Fruit fly (Drosophila melanogaster) whole organism, embryonic: Measurements from ENCODE around the gene mRpS18B.

Experiments used
- Ada2b ChIP-seq: fragments of 200-800 bp; sonication (Bioruptor generic); IDR thresholded peaks from 2 replicates; pipeline ENCODE4 v1.3.6; 2022; ENCODE audit warnings: missing biosample characterization, missing genetic modification characterization
- Atf-2 ChIP-seq: fragments of 200-800 bp; sonication (Bioruptor generic); optimal IDR thresholded peaks from 2 replicates; lab custom pipeline; 2016; ENCODE audit warnings: missing biosample characterization, missing genetic modification characterization
- CG10321 ChIP-seq: fragments of 200-800 bp; sonication (Bioruptor generic); IDR thresholded peaks from 2 replicates; pipeline ENCODE4 v1.3.6; 2022; ENCODE audit warnings: missing biosample characterization, missing genetic modification characterization
- CG10366 ChIP-seq: fragments of 200-800 bp; sonication (Bioruptor generic); IDR thresholded peaks from 2 replicates; pipeline ENCODE4 v1.3.6; 2022; ENCODE audit warnings: missing biosample characterization, missing genetic modification characterization
- CG13296 ChIP-seq: fragments of 200-800 bp; sonication (Bioruptor generic); optimal IDR thresholded peaks from 3 replicates; lab custom pipeline; 2018; ENCODE audit warnings: missing biosample characterization, mild to moderate bottlenecking, missing genetic modification characterization
- CG13624 ChIP-seq: fragments of 200-800 bp; sonication (Bioruptor generic); optimal IDR thresholded peaks from 2 replicates; lab custom pipeline; 2016; ENCODE audit warnings: missing biosample characterization, missing genetic modification characterization
- CG13894 ChIP-seq: fragments of 200-800 bp; sonication (Bioruptor generic); optimal IDR thresholded peaks from 3 replicates; lab custom pipeline; 2018; ENCODE audit warnings: missing biosample characterization, mild to moderate bottlenecking, missing genetic modification characterization, moderate library complexity
- CG14014 ChIP-seq: fragments of 200-800 bp; sonication (Bioruptor generic); IDR thresholded peaks from 2 replicates; pipeline ENCODE4 v1.3.6; 2022; ENCODE audit warnings: missing biosample characterization, missing genetic modification characterization
- CG2889 ChIP-seq: fragments of 200-800 bp; sonication (Bioruptor generic); IDR thresholded peaks from 3 replicates; pipeline ENCODE4 v1.3.6; 2022; ENCODE audit warnings: missing biosample characterization, missing genetic modification characterization
- CG32767 ChIP-seq: fragments of 200-800 bp; sonication (Bioruptor generic); IDR thresholded peaks from 2 replicates; pipeline ENCODE4 v1.3.6; 2022; ENCODE audit warnings: missing biosample characterization, missing genetic modification characterization
- CG32772 ChIP-seq: fragments of 200-800 bp; sonication (Bioruptor generic); IDR thresholded peaks from 2 replicates; pipeline ENCODE4 v1.3.6; 2022; ENCODE audit warnings: missing biosample characterization, missing genetic modification characterization
- CG3281 ChIP-seq: fragments of 200-800 bp; sonication (Bioruptor generic); optimal IDR thresholded peaks from 3 replicates; lab custom pipeline; 2017; ENCODE audit warnings: missing biosample characterization, mild to moderate bottlenecking, missing genetic modification characterization
- CG3726 ChIP-seq: fragments of 200-800 bp; sonication (Bioruptor generic); IDR thresholded peaks from 3 replicates; pipeline ENCODE4, ENCODE4 v1.3.6; 2022; ENCODE audit warnings: missing biosample characterization, missing genetic modification characterization
- CG4360 ChIP-seq: fragments of 200-800 bp; sonication (Bioruptor generic); IDR thresholded peaks from 2 replicates; pipeline ENCODE4 v1.3.6; 2022; ENCODE audit warnings: missing biosample characterization, missing genetic modification characterization
- CG6765 ChIP-seq: fragments of 200-800 bp; sonication (Bioruptor generic); optimal IDR thresholded peaks from 3 replicates; lab custom pipeline; 2017; ENCODE audit warnings: missing biosample characterization, mild to moderate bottlenecking, missing genetic modification characterization
- CG9727 ChIP-seq: fragments of 200-800 bp; sonication (Bioruptor generic); optimal IDR thresholded peaks from 3 replicates; lab custom pipeline; 2017; ENCODE audit warnings: missing biosample characterization, mild to moderate bottlenecking, missing genetic modification characterization
- Drgx ChIP-seq: fragments of 200-800 bp; sonication (Bioruptor generic); IDR thresholded peaks from 2 replicates; pipeline ENCODE4 v1.3.6; 2022; ENCODE audit warnings: missing biosample characterization, missing genetic modification characterization
- ERR ChIP-seq: fragments of 200-800 bp; sonication (Bioruptor generic); optimal IDR thresholded peaks from 2 replicates; lab custom pipeline; 2016; ENCODE audit warnings: missing biosample characterization, missing genetic modification characterization
- Eip74EF ChIP-seq, 2 experiments: fragments of 200-800 bp in 1 of 2; fragments of >200 bp in 1 of 2; sonication (Bioruptor generic) in 1 of 2; optimal IDR thresholded peaks; 2 replicates each; lab custom pipeline; 2017 to 2019; ENCODE audit warnings: missing biosample characterization in 2 of 2, missing genetic modification characterization in 2 of 2, mild to moderate bottlenecking in 1 of 2, moderate library complexity in 1 of 2
- HLH54F ChIP-seq: fragments of 200-800 bp; sonication (Bioruptor generic); optimal IDR thresholded peaks from 3 replicates; lab custom pipeline; 2016; ENCODE audit warnings: missing biosample characterization, missing genetic modification characterization
- HLHmδ ChIP-seq: fragments of 200-800 bp; sonication (Bioruptor generic); optimal IDR thresholded peaks from 2 replicates; lab custom pipeline; 2018; ENCODE audit warnings: missing biosample characterization, mild to moderate bottlenecking, missing genetic modification characterization, moderate library complexity
- HmgD ChIP-seq: fragments of 200-800 bp; sonication (Bioruptor generic); optimal IDR thresholded peaks from 3 replicates; lab custom pipeline; 2016; ENCODE audit warnings: missing biosample characterization, missing genetic modification characterization
- Hmr ChIP-seq: fragments of 200-800 bp; sonication (Bioruptor generic); optimal IDR thresholded peaks from 3 replicates; lab custom pipeline; 2017; ENCODE audit warnings: mild to moderate bottlenecking, missing biosample characterization, missing genetic modification reagents, missing genetic modification characterization
- Hr78 ChIP-seq, 2 experiments: fragments of 200-800 bp in 1 of 2; fragments of >200 bp in 1 of 2; sonication (Bioruptor generic) in 1 of 2; optimal IDR thresholded peaks; 2 replicates each; lab custom pipeline; 2017 to 2019; ENCODE audit warnings: missing biosample characterization in 2 of 2, missing genetic modification characterization in 2 of 2, mild to moderate bottlenecking in 1 of 2, moderate library complexity in 1 of 2
- Jarid2 ChIP-seq: fragments of 200-800 bp; sonication (Bioruptor generic); optimal IDR thresholded peaks from 3 replicates; lab custom pipeline; 2017; ENCODE audit warnings: mild to moderate bottlenecking, missing biosample characterization, missing genetic modification reagents, missing genetic modification characterization
- Nf-YA ChIP-seq: fragments of 200-800 bp; sonication (Bioruptor generic); IDR thresholded peaks from 2 replicates; pipeline ENCODE4 v1.3.6; 2022; ENCODE audit warnings: missing biosample characterization, missing genetic modification characterization
- Pdp1 ChIP-seq, 2 experiments: fragments of 200-800 bp; sonication (Bioruptor generic); optimal IDR thresholded peaks; 3 replicates each; lab custom pipeline; 2016; ENCODE audit warnings: missing biosample characterization in 2 of 2, missing genetic modification characterization in 2 of 2, mild to moderate bottlenecking in 1 of 2, moderate library complexity in 1 of 2
- Rfx ChIP-seq: fragments of 200-800 bp; sonication (Bioruptor generic); IDR thresholded peaks from 2 replicates; pipeline ENCODE4 v1.3.6; 2022; ENCODE audit warnings: missing biosample characterization, missing genetic modification characterization
- TFAM ChIP-seq: fragments of 200-800 bp; sonication (Bioruptor generic); optimal IDR thresholded peaks from 2 replicates; lab custom pipeline; 2017; ENCODE audit warnings: missing biosample characterization, missing genetic modification characterization, inconsistent platforms
- ac ChIP-seq: fragments of 200-800 bp; sonication (Bioruptor generic); optimal IDR thresholded peaks from 3 replicates; lab custom pipeline; 2017; ENCODE audit warnings: missing biosample characterization, mild to moderate bottlenecking, missing genetic modification characterization
- cwo ChIP-seq: fragments of 200-800 bp; sonication (Bioruptor generic); optimal IDR thresholded peaks from 3 replicates; lab custom pipeline; 2017; ENCODE audit warnings: missing biosample characterization, missing genetic modification characterization, mild to moderate bottlenecking, moderate library complexity, missing genetic modification reagents
- dan ChIP-seq: fragments of 200-800 bp; sonication (Bioruptor generic); IDR thresholded peaks from 2 replicates; pipeline ENCODE4 v1.3.6; 2022; ENCODE audit warnings: missing biosample characterization, missing genetic modification characterization
- dati ChIP-seq: fragments of 200-800 bp; sonication (Bioruptor generic); IDR thresholded peaks from 2 replicates; pipeline ENCODE4 v1.3.6; 2022; ENCODE audit warnings: missing biosample characterization, missing genetic modification characterization
- gcm ChIP-seq: fragments of 200-800 bp; sonication (Bioruptor generic); optimal IDR thresholded peaks from 2 replicates; lab custom pipeline; 2019; ENCODE audit warnings: missing biosample characterization, mild to moderate bottlenecking, missing genetic modification characterization, moderate library complexity
- gem ChIP-seq: fragments of 200-800 bp; sonication (Bioruptor generic); optimal IDR thresholded peaks from 2 replicates; lab custom pipeline; 2019; ENCODE audit warnings: missing biosample characterization, mild to moderate bottlenecking, missing genetic modification characterization, moderate library complexity
- gsb ChIP-seq: fragments of 200-800 bp; sonication (Bioruptor generic); IDR thresholded peaks from 2 replicates; pipeline ENCODE4 v1.3.6; 2022; ENCODE audit warnings: missing biosample characterization, missing genetic modification characterization
- lmd ChIP-seq: fragments of 200-800 bp; sonication (Bioruptor generic); IDR thresholded peaks from 2 replicates; pipeline ENCODE4 v1.3.6; 2022; ENCODE audit warnings: missing biosample characterization, missing genetic modification characterization
- lov ChIP-seq, 2 experiments: fragments of 200-800 bp in 1 of 2; fragments of >200 bp in 1 of 2; sonication (Bioruptor generic) in 1 of 2; IDR thresholded peaks in 1 of 2; optimal IDR thresholded peaks in 1 of 2; 2 replicates in 1 of 2; 3 replicates in 1 of 2; pipeline versions ENCODE4 v1.3.6 to Lab custom; 2017 to 2022; ENCODE audit warnings: missing biosample characterization in 1 of 2, missing genetic modification characterization in 1 of 2
- nau ChIP-seq: fragments of 200-800 bp; sonication (Bioruptor generic); optimal IDR thresholded peaks from 3 replicates; lab custom pipeline; 2017; ENCODE audit warnings: missing biosample characterization, mild to moderate bottlenecking, missing genetic modification characterization, missing genetic modification reagents
- nerfin-2 ChIP-seq: fragments of 200-800 bp; sonication (Bioruptor generic); IDR thresholded peaks from 2 replicates; pipeline ENCODE4 v1.3.6; 2022; ENCODE audit warnings: missing biosample characterization, missing genetic modification characterization; ENCODE audit not compliant: partially characterized antibody
- p53 ChIP-seq: fragments of 200-800 bp; sonication (Bioruptor generic); optimal IDR thresholded peaks from 2 replicates; lab custom pipeline; 2016; ENCODE audit warnings: missing biosample characterization, missing genetic modification characterization
- sens ChIP-seq: fragments of 200-800 bp; sonication (Bioruptor generic); peaks from one replicate; lab custom pipeline; 2016; ENCODE audit warnings: missing biosample characterization, missing genetic modification characterization
- sens-2 ChIP-seq: fragments of 200-800 bp; sonication (Bioruptor generic); IDR thresholded peaks from 2 replicates; pipeline ENCODE4 v1.3.6; 2022; ENCODE audit warnings: missing biosample characterization, missing genetic modification characterization
- sob ChIP-seq: fragments of 200-800 bp; sonication (Bioruptor generic); IDR thresholded peaks from 2 replicates; pipeline ENCODE4 v1.3.6; 2022; ENCODE audit warnings: missing biosample characterization, missing genetic modification characterization
- unpg ChIP-seq: fragments of 200-800 bp; sonication (Bioruptor generic); optimal IDR thresholded peaks from 3 replicates; lab custom pipeline; 2018; ENCODE audit warnings: missing biosample characterization, mild to moderate bottlenecking, missing genetic modification characterization, moderate library complexity
- vvl ChIP-seq: fragments of 200-800 bp; sonication (Bioruptor generic); IDR thresholded peaks from 2 replicates; pipeline ENCODE4 v1.3.6; 2022; ENCODE audit warnings: missing biosample characterization, missing genetic modification characterization
- z ChIP-seq: fragments of 200-800 bp; sonication (Bioruptor generic); IDR thresholded peaks from 3 replicates; pipeline ENCODE4 v1.3.6; 2022; ENCODE audit warnings: missing biosample characterization, missing genetic modification characterization
- zen ChIP-seq: fragments of 200-800 bp; sonication (Bioruptor generic); optimal IDR thresholded peaks from 3 replicates; lab custom pipeline; 2018; ENCODE audit warnings: missing biosample characterization, mild to moderate bottlenecking, missing genetic modification characterization, moderate library complexity

Gene mRpS18B

DNA sequence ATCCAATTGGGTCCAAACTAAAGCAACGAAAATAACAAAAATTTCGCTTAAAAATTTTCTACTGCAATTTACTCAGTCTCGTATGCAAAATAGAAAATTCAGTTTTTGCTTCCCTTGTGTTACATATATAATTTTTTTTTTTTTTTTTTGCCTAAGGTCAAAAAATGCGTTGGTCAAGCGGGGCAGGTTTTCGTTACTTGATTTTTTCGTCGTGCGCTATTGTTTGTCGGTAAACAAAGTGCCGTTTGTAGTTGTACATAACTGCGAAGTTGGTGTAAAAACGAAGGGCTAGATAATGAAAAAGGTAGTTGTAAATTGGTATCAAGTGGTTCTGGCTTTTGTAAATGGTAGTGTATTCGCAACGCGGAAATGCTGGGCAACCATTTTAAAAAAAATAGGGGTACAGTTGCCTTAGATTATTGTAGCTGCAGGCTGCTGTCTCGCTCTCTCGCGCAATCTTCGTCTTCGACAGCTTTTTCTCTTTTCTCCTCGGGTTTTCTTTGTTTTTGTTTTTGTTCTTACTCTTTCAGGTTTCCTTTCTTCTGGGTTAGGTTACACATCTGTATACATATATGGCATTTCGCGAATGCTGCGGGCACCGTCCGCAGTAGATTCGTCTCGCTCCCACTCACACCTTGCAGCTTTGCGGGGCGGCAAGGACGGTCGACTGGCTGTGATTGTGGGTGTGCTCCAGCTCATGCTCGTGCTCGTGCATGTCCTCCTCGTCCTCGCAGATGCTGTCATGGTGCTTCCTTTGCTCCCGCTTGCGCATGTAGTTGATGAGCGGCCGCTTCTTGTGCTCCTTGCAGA lies 14.7 kb downstream of the mRpS18B start (continued):
- no peak for TF ChIP-seq CG9727 (GFP tag; lab: Kevin White, UChicago)
- TF ChIP-seq lmd: 0 out of 2 replicates have a peak, but pooled peaks have one; percentile 18
- TF ChIP-seq gem (tag; lab: Kevin White, UChicago): peak; percentile 6
- TF ChIP-seq sens (GFP tag; lab: Kevin White, UChicago): peak; percentile 21
- no peak for TF ChIP-seq HmgD (GFP tag; lab: Kevin White, UChicago)
- TF ChIP-seq p53 (GFP tag; lab: Kevin White, UChicago): peak; percentile 49
- peak; percentile 9 for TF ChIP-seq CG13296 (GFP tag; lab: Kevin White, UChicago)
- no peak for TF ChIP-seq lov (optimal IDR thresholded peaks at IDR 0.05; lab: Kevin White, UChicago)
- no peak for TF ChIP-seq lov (GFP tag; IDR thresholded peaks at IDR 0.05; lab: Robert Waterston, UW)
- TF ChIP-seq HLHmδ: no peak
- TF ChIP-seq CG3281 (GFP tag; lab: Kevin White, UChicago): no peak
- TF ChIP-seq CG10366: no peak
- TF ChIP-seq Nf-YA (GFP tag; lab: Robert Waterston, UW): no peak
- TF ChIP-seq Drgx (GFP tag; lab: Robert Waterston, UW): 0 out of 2 replicates have a peak, but pooled peaks have one; percentile 29
- no peak for TF ChIP-seq CG32767
- no peak for TF ChIP-seq Hr78 (GFP tag; optimal IDR thresholded peaks at IDR 0.05; lab: Kevin White, UChicago)
- no peak for TF ChIP-seq Ada2b (GFP tag; lab: Robert Waterston, UW)
- peak in 1 of 2 experiments; percentile 61 for TF ChIP-seq Eip74EF (GFP tag; optimal IDR thresholded peaks at IDR 0.05; lab: Kevin White, UChicago)
- TF ChIP-seq CG3726: no peak
- TF ChIP-seq Rfx (GFP tag; lab: Robert Waterston, UW): peak; percentile 21; the same call in 1 of the 2 replicates
- no peak for TF ChIP-seq gcm (GFP tag; lab: Kevin White, UChicago)
- no peak for TF ChIP-seq TFAM (GFP tag; lab: Kevin White, UChicago)
- no peak for TF ChIP-seq CG4360 (GFP tag; lab: Robert Waterston, UW)
- no peak for TF ChIP-seq sob (GFP tag; lab: Robert Waterston, UW)
- TF ChIP-seq Hmr (GFP tag; lab: Kevin White, UChicago): peak; percentile 4
- no peak for TF ChIP-seq vvl (GFP tag; lab: Robert Waterston, UW)
- no peak for TF ChIP-seq zen
- no peak for TF ChIP-seq HLH54F (GFP tag; lab: Kevin White, UChicago)
- 0 out of 2 replicates have a peak, but pooled peaks have one; percentile 21 for TF ChIP-seq nerfin-2
- no peak for TF ChIP-seq dati (GFP tag; lab: Robert Waterston, UW)
- TF ChIP-seq gsb (GFP tag; lab: Robert Waterston, UW): no peak
- no peak for TF ChIP-seq CG32772 (GFP tag; lab: Robert Waterston, UW)
- TF ChIP-seq Jarid2 (GFP tag; lab: Kevin White, UChicago): no peak
- TF ChIP-seq z (GFP tag; lab: Robert Waterston, UW): no peak
- TF ChIP-seq ac (GFP tag; lab: Kevin White, UChicago): no peak
- peak; percentile 75 for TF ChIP-seq CG10321
- TF ChIP-seq dan: no peak
- no peak for TF ChIP-seq ERR (GFP tag; lab: Kevin White, UChicago)
- TF ChIP-seq Atf-2: no peak
- TF ChIP-seq CG6765 (GFP tag; lab: Kevin White, UChicago): no peak
- TF ChIP-seq CG13624 (GFP tag; lab: Kevin White, UChicago): peak; percentile 0
- no peak for TF ChIP-seq CG2889
- TF ChIP-seq Pdp1 (GFP tag; optimal IDR thresholded peaks at IDR 0.05; lab: Kevin White, UChicago): no peak
- no peak for TF ChIP-seq unpg (GFP tag; lab: Kevin White, UChicago)
- TF ChIP-seq nau (GFP tag; lab: Kevin White, UChicago): no peak
- TF ChIP-seq CG14014: 0 out of 2 replicates have a peak, but pooled peaks have one; percentile 33
- no peak for TF ChIP-seq CG13894 (tag; lab: Kevin White, UChicago)
- TF ChIP-seq sens-2 (GFP tag; lab: Robert Waterston, UW): 0 out of 2 replicates have a peak, but pooled peaks have one; percentile 16
- no peak for TF ChIP-seq cwo (GFP tag; lab: Kevin White, UChicago)
